Worm (Caenorhabditis elegans): ENCODE data around the gene far-1.

The far-1 gene

ce11 chrIII:9035037-9035436 lies 45.9 kb downstream of the far-1 start:
- TF ChIP-seq ceh-43 (GFP tag; optimal IDR thresholded peaks at IDR 0.05) (no peak), zip-8 (tag; optimal IDR thresholded peaks at IDR 0.05) (no peak), ceh-83 (GFP tag; optimal IDR thresholded peaks at IDR 0.05) (no peak), blmp-1 (tag; optimal IDR thresholded peaks at IDR 0.05) (no peak), lsy-2 (tag; optimal IDR thresholded peaks at IDR 0.05) (no peak), mep-1 (tag; optimal IDR thresholded peaks at IDR 0.05) (no peak), lin-32 (GFP tag; optimal IDR thresholded peaks at IDR 0.05) (no peak), unc-62 (GFP tag; optimal IDR thresholded peaks at IDR 0.05) (no peak), mab-5 (tag; optimal IDR thresholded peaks at IDR 0.05) (no peak), drap-1 (GFP tag; optimal IDR thresholded peaks at IDR 0.05) (no peak)

- no peak for TF ChIP-seq unc-62 (GFP tag; optimal IDR thresholded peaks at IDR 0.05)
- no peak for TF ChIP-seq bed-3 (GFP tag; optimal IDR thresholded peaks at IDR 0.05)
- no peak for TF ChIP-seq ceh-43 (GFP tag; optimal IDR thresholded peaks at IDR 0.05)
- TF ChIP-seq ces-1 (GFP tag; optimal IDR thresholded peaks at IDR 0.05): no peak
- peak; percentile 24 for TF ChIP-seq zip-8 (tag; optimal IDR thresholded peaks at IDR 0.05)
- TF ChIP-seq elt-3 (tag; optimal IDR thresholded peaks at IDR 0.05): no peak
- TF ChIP-seq pha-4 (tag; optimal IDR thresholded peaks at IDR 0.05): no peak
Observed at ce11 chrIII:9034133-9034532, 46.8 kb downstream of the far-1 start.

ce11 chrIII:9030818-9031217 lies 50.2 kb downstream of the far-1 start:
- TF ChIP-seq tbx-8 (GFP tag; optimal IDR thresholded peaks at IDR 0.05): no peak
- TF ChIP-seq cnd-1 (tag; optimal IDR thresholded peaks at IDR 0.05): no peak
- no peak for TF ChIP-seq snpc-4 (tag; optimal IDR thresholded peaks at IDR 0.05)
- TF ChIP-seq ceh-43 (GFP tag; optimal IDR thresholded peaks at IDR 0.05): no peak
- TF ChIP-seq bed-3 (GFP tag; optimal IDR thresholded peaks at IDR 0.05): no peak
- no peak for TF ChIP-seq lsy-2 (tag; optimal IDR thresholded peaks at IDR 0.05)
- no peak for TF ChIP-seq ces-1 (GFP tag; optimal IDR thresholded peaks at IDR 0.05)
- TF ChIP-seq ztf-11 (tag; optimal IDR thresholded peaks at IDR 0.05): no peak
- no peak for TF ChIP-seq lin-32 (GFP tag; optimal IDR thresholded peaks at IDR 0.05)
- no peak for TF ChIP-seq elt-1 (tag; optimal IDR thresholded peaks at IDR 0.05; ENCODE audit: borderline replicate concordance, insufficient read depth)
- no peak for TF ChIP-seq unc-39 (tag; optimal IDR thresholded peaks at IDR 0.05)

Measured in whole organism, mixed stage, embryonic.